Worm (Caenorhabditis elegans): ENCODE results near the gene dct-5.

dct-5 gene

ce11 chrII:5389831-5390323 lies 46.9 kb downstream of the dct-5 start, which contains the start of gene ndx-6 (continued):
- TF ChIP-seq ccch-3 (GFP tag; optimal IDR thresholded peaks at IDR 0.05) (no peak), Y95B8A.8 (GFP tag; IDR thresholded peaks at IDR 0.05) (0 out of 2 replicates have a peak, but pooled peaks have one; percentile 51), lin-35 (GFP tag; optimal IDR thresholded peaks at IDR 0.05) (peak; percentile 63 to 96 (median 83)), dpff-1 (tag; optimal IDR thresholded peaks at IDR 0.05) (no peak), him-1 (tag; optimal IDR thresholded peaks at IDR 0.05) (no peak), madf-10 (tag; optimal IDR thresholded peaks at IDR 0.05) (no peak), bed-1 (GFP tag; IDR thresholded peaks at IDR 0.05) (no peak), Y56A3A.18 (GFP tag; IDR thresholded peaks at IDR 0.05) (no peak), ztf-28 (GFP tag; IDR thresholded peaks at IDR 0.05) (no peak), F22D6.2 (tag; optimal IDR thresholded peaks at IDR 0.05) (no peak), repo-1 (tag; optimal IDR thresholded peaks at IDR 0.05) (peak; percentile 58), pbrm-1 (GFP tag; IDR thresholded peaks at IDR 0.05) (peak; percentile 52; the same call in 1 of the 2 replicates), egl-44 (GFP tag; IDR thresholded peaks at IDR 0.05) (no peak), nhr-120 (GFP tag; IDR thresholded peaks at IDR 0.05) (no peak), nfya-1 (tag; optimal IDR thresholded peaks at IDR 0.05; ENCODE audit: borderline replicate concordance, insufficient read depth) (no peak), die-1 (tag; optimal IDR thresholded peaks at IDR 0.05) (no peak), B0035.1 (tag; optimal IDR thresholded peaks at IDR 0.05) (no peak), C17E4.6 (GFP tag; IDR thresholded peaks at IDR 0.05) (no peak), nhr-179 (tag; optimal IDR thresholded peaks at IDR 0.05) (no peak), D2030.7 (GFP tag; IDR thresholded peaks at IDR 0.05) (0 out of 2 replicates have a peak, but pooled peaks have one; percentile 17), ztf-26 (tag; optimal IDR thresholded peaks at IDR 0.05) (peak; percentile 9), bed-2 (GFP tag; IDR thresholded peaks at IDR 0.05) (no peak), lin-40 (tag; optimal IDR thresholded peaks at IDR 0.05) (peak; percentile 80), lag-1 (GFP tag; IDR thresholded peaks at IDR 0.05) (no peak), atf-7 (tag; optimal IDR thresholded peaks at IDR 0.05) (no peak), lir-1 (GFP tag; conservative IDR thresholded peaks at IDR 0.05) (no peak), B0261.1 (tag; optimal IDR thresholded peaks at IDR 0.05) (no peak), madf-3 (GFP tag; IDR thresholded peaks at IDR 0.05) (peak; percentile 75; the same call in 1 of the 2 replicates), nhr-27 (tag; optimal IDR thresholded peaks at IDR 0.05) (no peak), ama-1 (optimal IDR thresholded peaks at IDR 0.05) (no peak), ama-1 (GFP tag; optimal IDR thresholded peaks at IDR 0.05) (no peak)

- TF ChIP-seq F55B11.4 (tag; optimal IDR thresholded peaks at IDR 0.05; ENCODE audit: borderline replicate concordance, insufficient read depth) (no peak), nfyb-1 (GFP tag; IDR thresholded peaks at IDR 0.05) (0 out of 2 replicates have a peak, but pooled peaks have one; percentile 36), hmg-20 (GFP tag; IDR thresholded peaks at IDR 0.05) (no peak), nhr-179 (tag; optimal IDR thresholded peaks at IDR 0.05) (no peak)
Measured at ce11 chrII:5388786-5389421, 47.8 kb downstream of the dct-5 start, which contains the start of gene rsp-4. rsp-4 (minus strand) TSS chrII:5388836.

ce11 chrII:5387217-5387616 lies 49.5 kb downstream of the dct-5 start, which contains the start of gene ccpp-6:
ccpp-6 (minus strand) TSS chrII:5387317.
- TF ChIP-seq F52B5.7 (tag; optimal IDR thresholded peaks at IDR 0.05) (no peak), him-1 (tag; optimal IDR thresholded peaks at IDR 0.05) (peak; percentile 23), hsf-1 (GFP tag; IDR thresholded peaks at IDR 0.05) (0 out of 2 replicates have a peak, but pooled peaks have one; percentile 22), madf-3 (GFP tag; IDR thresholded peaks at IDR 0.05) (0 out of 2 replicates have a peak, but pooled peaks have one; percentile 42), rec-8 (tag; optimal IDR thresholded peaks at IDR 0.05) (no peak), Y95B8A.8 (GFP tag; IDR thresholded peaks at IDR 0.05) (peak; percentile 36; the same call in 1 of the 2 replicates), B0336.3 (GFP tag; IDR thresholded peaks at IDR 0.05) (peak; percentile 40; the same call in 1 of the 2 replicates), Y53G8AR.9 (GFP tag; conservative IDR thresholded peaks at IDR 0.05) (0 out of 2 replicates have a peak, but pooled peaks have one; percentile 11), ama-1 (optimal IDR thresholded peaks at IDR 0.05) (no peak), ama-1 (GFP tag; optimal IDR thresholded peaks at IDR 0.05) (no peak), K11D2.4 (GFP tag; IDR thresholded peaks at IDR 0.05) (no peak), F49E8.2 (tag; optimal IDR thresholded peaks at IDR 0.05; ENCODE audit: insufficient read depth) (no peak)

All from whole organism, young adult.